Worm (Caenorhabditis elegans) whole organism, L3 larva: ENCODE data around the gene Y102A11A.2.

Source experiments
- R02D3.7 ChIP-seq: fragments of 150-350 bp; optimal IDR thresholded peaks from 2 replicates; lab custom pipeline; 2014; ENCODE audit warnings: missing biosample characterization, missing genetic modification characterization
- aly-2 ChIP-seq: fragments of 150-350 bp; optimal IDR thresholded peaks from 2 replicates; lab custom pipeline; 2014; ENCODE audit warnings: missing biosample characterization, missing genetic modification characterization
- ama-1 ChIP-seq: fragments of 150-350 bp; optimal IDR thresholded peaks from 2 replicates; lab custom pipeline; 2018
- ceh-16 ChIP-seq: sonication (generic microtip); optimal IDR thresholded peaks from 2 replicates; lab custom pipeline; 2017; ENCODE audit warnings: missing biosample characterization, missing genetic modification characterization
- ceh-9 ChIP-seq: sonication (generic microtip); optimal IDR thresholded peaks from 2 replicates; lab custom pipeline; 2018; ENCODE audit warnings: missing biosample characterization, missing genetic modification characterization
- egl-27 ChIP-seq: sonication (generic microtip); optimal IDR thresholded peaks from 4 replicates; lab custom pipeline; 2017; ENCODE audit warnings: missing biosample characterization, missing genetic modification reagents, missing genetic modification characterization
- elt-1 ChIP-seq: fragments of 150-350 bp; optimal IDR thresholded peaks from 2 replicates; lab custom pipeline; 2014; ENCODE audit warnings: missing biosample characterization, missing genetic modification characterization
- elt-2 ChIP-seq: sonication (generic microtip); optimal IDR thresholded peaks from 2 replicates; lab custom pipeline; 2016; ENCODE audit warnings: missing genetic modification reagents, mild to moderate bottlenecking, missing genetic modification characterization, missing compliant biosample characterization
- elt-3 ChIP-seq, 3 experiments: fragments of 150-350 bp in 1 of 3; sonication (generic microtip) in 2 of 3; optimal IDR thresholded peaks; 2 replicates in 2 of 3; 4 replicates in 1 of 3; lab custom pipeline; 2014 to 2017; ENCODE audit warnings: missing biosample characterization in 3 of 3, missing genetic modification characterization in 3 of 3
- fkh-10 ChIP-seq: sonication (generic microtip); optimal IDR thresholded peaks from 2 replicates; lab custom pipeline; 2017; ENCODE audit warnings: missing biosample characterization, missing genetic modification reagents, missing genetic modification characterization
- fkh-2 ChIP-seq: fragments of 150-350 bp; optimal IDR thresholded peaks from 2 replicates; lab custom pipeline; 2014; ENCODE audit warnings: missing biosample characterization, missing genetic modification reagents, missing genetic modification characterization
- fos-1 ChIP-seq: fragments of 150-350 bp; optimal IDR thresholded peaks from 2 replicates; lab custom pipeline; 2014; ENCODE audit warnings: missing biosample characterization, missing genetic modification characterization
- lin-15B ChIP-seq: fragments of 150-350 bp; optimal IDR thresholded peaks from 2 replicates; lab custom pipeline; 2014; ENCODE audit warnings: missing biosample characterization, missing genetic modification characterization
- lin-39 ChIP-seq: fragments of 150-350 bp; optimal IDR thresholded peaks from 2 replicates; lab custom pipeline; 2018; ENCODE audit warnings: missing biosample characterization, missing genetic modification reagents, missing genetic modification characterization
- lsy-12 ChIP-seq: sonication (generic microtip); optimal IDR thresholded peaks from 2 replicates; lab custom pipeline; 2016; ENCODE audit warnings: mild to moderate bottlenecking, missing genetic modification characterization, missing compliant biosample characterization
- mdl-1 ChIP-seq: fragments of 150-350 bp; optimal IDR thresholded peaks from 2 replicates; lab custom pipeline; 2014; ENCODE audit warnings: missing biosample characterization, missing genetic modification characterization
- mml-1 ChIP-seq: fragments of 150-350 bp; sonication (generic microtip); optimal IDR thresholded peaks from 3 replicates; lab custom pipeline; 2014; ENCODE audit warnings: missing biosample characterization, missing genetic modification characterization
- nfya-1 ChIP-seq: sonication (generic microtip); optimal IDR thresholded peaks from 2 replicates; lab custom pipeline; 2017; ENCODE audit warnings: missing genetic modification characterization, mild to moderate bottlenecking, missing compliant biosample characterization, antibody characterized with exemption, moderate library complexity; ENCODE audit not compliant: insufficient read depth
- nhr-11 ChIP-seq: fragments of 150-350 bp; optimal IDR thresholded peaks from 2 replicates; lab custom pipeline; 2014; ENCODE audit warnings: missing biosample characterization, missing genetic modification characterization
- nhr-12 ChIP-seq: fragments of 150-350 bp; optimal IDR thresholded peaks from 2 replicates; lab custom pipeline; 2014; ENCODE audit warnings: missing biosample characterization, missing genetic modification characterization
- nhr-23 ChIP-seq: fragments of 150-350 bp; optimal IDR thresholded peaks from 2 replicates; lab custom pipeline; 2014; ENCODE audit warnings: missing biosample characterization, missing genetic modification reagents, missing genetic modification characterization
- nhr-237 ChIP-seq: fragments of 150-350 bp; optimal IDR thresholded peaks from 2 replicates; lab custom pipeline; 2014; ENCODE audit warnings: missing biosample characterization, missing genetic modification characterization
- nhr-25 ChIP-seq: sonication (generic microtip); optimal IDR thresholded peaks from 2 replicates; lab custom pipeline; 2017; ENCODE audit warnings: missing biosample characterization, missing genetic modification characterization
- nhr-67 ChIP-seq: fragments of 150-350 bp; optimal IDR thresholded peaks from 2 replicates; lab custom pipeline; 2014; ENCODE audit warnings: missing biosample characterization, missing genetic modification characterization
- nhr-76 ChIP-seq: fragments of 150-350 bp; sonication (generic microtip); optimal IDR thresholded peaks from 5 replicates; lab custom pipeline; 2014; ENCODE audit warnings: missing biosample characterization, missing genetic modification characterization
- pqm-1 ChIP-seq: fragments of 150-350 bp; optimal IDR thresholded peaks from 2 replicates; lab custom pipeline; 2017; ENCODE audit warnings: missing biosample characterization, missing genetic modification characterization, inconsistent platforms
- sea-2 ChIP-seq: fragments of 150-350 bp; sonication (generic microtip); optimal IDR thresholded peaks from 4 replicates; lab custom pipeline; 2014; ENCODE audit warnings: missing biosample characterization, missing genetic modification reagents, missing genetic modification characterization
- snpc-4 ChIP-seq: fragments of 150-350 bp; optimal IDR thresholded peaks from 2 replicates; lab custom pipeline; 2014; ENCODE audit warnings: missing biosample characterization, missing genetic modification characterization
- tbx-2 ChIP-seq: sonication (generic microtip); optimal IDR thresholded peaks from 2 replicates; lab custom pipeline; 2016; ENCODE audit warnings: mild to moderate bottlenecking, missing genetic modification characterization, missing compliant biosample characterization
- unc-62 ChIP-seq: fragments of 150-350 bp; sonication (generic microtip); optimal IDR thresholded peaks from 4 replicates; lab custom pipeline; 2014; ENCODE audit warnings: missing biosample characterization, missing genetic modification reagents, missing genetic modification characterization
- zag-1 ChIP-seq: fragments of 150-350 bp; optimal IDR thresholded peaks from 2 replicates; lab custom pipeline; 2014; ENCODE audit warnings: missing biosample characterization, missing genetic modification characterization
- ztf-11 ChIP-seq: fragments of 150-350 bp; optimal IDR thresholded peaks from 2 replicates; lab custom pipeline; 2014; ENCODE audit warnings: missing biosample characterization, missing genetic modification characterization

Y102A11A.2 gene

ce11 chrX:2046124-2046722 is 19.8 kb downstream of the Y102A11A.2 start, which contains the start of gene igcm-4:
TSS of gene igcm-4 (minus strand) at chrX:2046360.
- no peak for TF ChIP-seq ztf-11 (tag; lab: Kevin White, UChicago)
- peak; percentile 14 for TF ChIP-seq lin-39 (tag; lab: Kevin White, UChicago)
- no peak for TF ChIP-seq elt-3 (tag; optimal IDR thresholded peaks at IDR 0.05; lab: Kevin White, UChicago)

- no peak for TF ChIP-seq nhr-25 (tag; lab: Kevin White, UChicago)
- TF ChIP-seq egl-27 (tag; lab: Kevin White, UChicago), result no peak
- no peak for TF ChIP-seq aly-2
- no peak for TF ChIP-seq nfya-1
- no peak for TF ChIP-seq elt-1
- no peak for TF ChIP-seq tbx-2 (tag; lab: Kevin White, UChicago)
- TF ChIP-seq, all 47 proteins: peak for 0
These were observed 20.9 kb downstream of the Y102A11A.2 start for ce11 chrX:2047208-2047946.

- TF ChIP-seq nhr-67 (tag; lab: Kevin White, UChicago) (no peak), elt-3 (tag; optimal IDR thresholded peaks at IDR 0.05; lab: Kevin White, UChicago) (no peak), fos-1 (tag; lab: Kevin White, UChicago) (no peak), lin-15B (tag; lab: Kevin White, UChicago) (no peak), egl-27 (tag; lab: Kevin White, UChicago) (no peak), snpc-4 (tag; lab: Kevin White, UChicago) (no peak), ztf-11 (tag; lab: Kevin White, UChicago) (no peak), nhr-76 (tag; lab: Kevin White, UChicago) (no peak), R02D3.7 (tag; lab: Kevin White, UChicago) (no peak), aly-2 (no peak), nfya-1 (no peak)
These were observed 22.5 kb downstream of the Y102A11A.2 start for ce11 chrX:2048865-2049405.

- no peak for TF ChIP-seq fkh-2 (tag; lab: Kevin White, UChicago)
- TF ChIP-seq elt-1, result no peak
- TF ChIP-seq lsy-12 (tag; lab: Kevin White, UChicago), result no peak
- TF ChIP-seq fos-1 (tag; lab: Kevin White, UChicago), result no peak
- no peak for TF ChIP-seq mml-1
- TF ChIP-seq snpc-4 (tag; lab: Kevin White, UChicago), result no peak
- no peak for TF ChIP-seq nhr-237 (tag; lab: Kevin White, UChicago)
- no peak for TF ChIP-seq nhr-11 (tag; lab: Kevin White, UChicago)
- TF ChIP-seq unc-62 (GFP tag; lab: Kevin White, UChicago), result no peak
- TF ChIP-seq nhr-12, result no peak
- TF ChIP-seq lin-39 (tag; lab: Kevin White, UChicago), result no peak
- TF ChIP-seq nhr-76 (tag; lab: Kevin White, UChicago), result no peak
- TF ChIP-seq sea-2, result no peak
- TF ChIP-seq fkh-10 (GFP tag; lab: Kevin White, UChicago), result no peak
- no peak for TF ChIP-seq egl-27 (tag; lab: Kevin White, UChicago)
- no peak for TF ChIP-seq zag-1 (tag; lab: Kevin White, UChicago)
- TF ChIP-seq nhr-23 (tag; lab: Kevin White, UChicago), result no peak
- no peak for TF ChIP-seq ama-1 (lab: Kevin White, UChicago)
- no peak for TF ChIP-seq ceh-16 (tag; lab: Kevin White, UChicago)
- no peak for TF ChIP-seq mdl-1
These were observed 23.8 kb downstream of the Y102A11A.2 start for ce11 chrX:2050212-2050611.

- TF ChIP-seq ceh-9 (tag; lab: Kevin White, UChicago) (no peak), pqm-1 (tag; lab: Kevin White, UChicago) (peak; percentile 46), fos-1 (tag; lab: Kevin White, UChicago) (no peak), elt-2 (peak; percentile 67)
These were observed 25.2 kb downstream of the Y102A11A.2 start, which contains the start of gene Y102A11A.1 for ce11 chrX:2051602-2052001. TSS of gene Y102A11A.1 (plus strand) at chrX:2051824.
